ENCODE assay signal across 2 fruit fly cellular contexts in the genomic region with DNA sequence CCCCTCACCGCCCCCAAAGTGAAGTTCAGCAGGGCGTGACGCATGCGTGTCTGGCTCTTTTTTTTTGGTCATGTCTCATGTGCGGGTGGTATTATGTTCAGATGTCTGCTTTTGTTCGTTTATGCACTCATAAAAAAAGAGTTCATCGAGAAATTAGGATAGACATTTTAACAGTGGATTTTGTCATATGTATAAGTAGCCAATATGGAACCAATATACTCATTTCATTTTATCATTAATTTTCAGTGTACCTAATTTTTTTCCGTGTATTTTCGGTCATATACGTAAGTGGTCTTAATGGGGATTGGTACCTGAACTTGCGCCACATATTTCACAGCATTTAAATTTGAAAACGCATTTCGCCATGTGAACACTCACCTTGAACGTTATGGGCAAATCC.
A peak's percentile ranks its signal among the peaks of the same experiment; 100 is the strongest.
TF ChIP-seq lines count a peak whose summit lies in the region.

No protein-coding gene starts in this region.

TF ChIP-seq in whole organism, embryonic, 481 proteins besides CTCF, POLR2A, EP300 and RAD21 (continued from another document and continues in another):
- peak; percentile 27 for TF ChIP-seq eyg (GFP tag; optimal IDR thresholded peaks at IDR 0.05; lab: Kevin White, UChicago)
- TF ChIP-seq Hr51 (GFP tag; optimal IDR thresholded peaks at IDR 0.05; lab: Kevin White, UChicago), result peak in 1 of 2 experiments; percentile 60
- no peak for TF ChIP-seq ham (GFP tag; IDR thresholded peaks at IDR 0.05; lab: Robert Waterston, UW)
- no peak for TF ChIP-seq CG15479 (GFP tag; optimal IDR thresholded peaks at IDR 0.05; lab: Kevin White, UChicago)
- TF ChIP-seq her (GFP tag; optimal IDR thresholded peaks at IDR 0.05; lab: Kevin White, UChicago), result no peak
- TF ChIP-seq Dip3 (GFP tag; optimal IDR thresholded peaks at IDR 0.05; lab: Kevin White, UChicago), result no peak
- TF ChIP-seq CG13775 (GFP tag; optimal IDR thresholded peaks at IDR 0.05; lab: Kevin White, UChicago), result peak; percentile 16
- TF ChIP-seq CG16815 (GFP tag; optimal IDR thresholded peaks at IDR 0.05; lab: Kevin White, UChicago), result peak; percentile 6
- no peak for TF ChIP-seq zfh2 (GFP tag; optimal IDR thresholded peaks at IDR 0.05; lab: Kevin White, UChicago)
- no peak for TF ChIP-seq CG12744 (GFP tag; optimal IDR thresholded peaks at IDR 0.05; lab: Kevin White, UChicago)
- TF ChIP-seq cas (GFP tag; IDR thresholded peaks at IDR 0.05; lab: Robert Waterston, UW), result no peak
- peak in 1 of 2 experiments; percentile 83 for TF ChIP-seq eve (GFP tag; optimal IDR thresholded peaks at IDR 0.05; lab: Kevin White, UChicago)
- TF ChIP-seq Hr3 (GFP tag; optimal IDR thresholded peaks at IDR 0.05; lab: Kevin White, UChicago), result peak; percentile 45
- peak; percentile 65 for TF ChIP-seq CG4730 (GFP tag; IDR thresholded peaks at IDR 0.05; lab: Robert Waterston, UW)
- TF ChIP-seq unc-4 (GFP tag; IDR thresholded peaks at IDR 0.05; lab: Robert Waterston, UW; ENCODE audit: partially characterized antibody), result no peak
- no peak for TF ChIP-seq tna (GFP tag; IDR thresholded peaks at IDR 0.05; lab: Robert Waterston, UW; ENCODE audit: partially characterized antibody)
- peak; percentile 30 for TF ChIP-seq CG8924 (tag; optimal IDR thresholded peaks at IDR 0.05; lab: Kevin White, UChicago)
- TF ChIP-seq CG10321 (GFP tag; IDR thresholded peaks at IDR 0.05; lab: Robert Waterston, UW), result no peak
- TF ChIP-seq cato (GFP tag; optimal IDR thresholded peaks at IDR 0.05; lab: Kevin White, UChicago; ENCODE audit: borderline replicate concordance), result no peak
- TF ChIP-seq fu2 (GFP tag; optimal IDR thresholded peaks at IDR 0.05; lab: Kevin White, UChicago), result no peak
- peak; percentile 55 for TF ChIP-seq CG14441 (GFP tag; IDR thresholded peaks at IDR 0.05; lab: Robert Waterston, UW)
- peak; percentile 17 for TF ChIP-seq CG12155 (GFP tag; optimal IDR thresholded peaks at IDR 0.05; lab: Kevin White, UChicago)
- no peak for TF ChIP-seq CG4854 (GFP tag; optimal IDR thresholded peaks at IDR 0.05; lab: Kevin White, UChicago)
- TF ChIP-seq PHDP (tag; optimal IDR thresholded peaks at IDR 0.05; lab: Kevin White, UChicago), result no peak
- TF ChIP-seq yki (optimal IDR thresholded peaks at IDR 0.05; lab: Kevin White, UChicago), result no peak
- peak; percentile 53 for TF ChIP-seq CG7556 (GFP tag; optimal IDR thresholded peaks at IDR 0.05; lab: Kevin White, UChicago)
- no peak for TF ChIP-seq CG13296 (GFP tag; optimal IDR thresholded peaks at IDR 0.05; lab: Kevin White, UChicago)
- no peak for TF ChIP-seq sug (tag; optimal IDR thresholded peaks at IDR 0.05; lab: Kevin White, UChicago)
- TF ChIP-seq vfl (GFP tag; optimal IDR thresholded peaks at IDR 0.05; lab: Kevin White, UChicago), result no peak
- no peak for TF ChIP-seq CG16813 (GFP tag; IDR thresholded peaks at IDR 0.05; lab: Robert Waterston, UW; ENCODE audit: partially characterized antibody)
- TF ChIP-seq CG6854 (GFP tag; optimal IDR thresholded peaks at IDR 0.05; lab: Kevin White, UChicago), result peak; percentile 17
- no peak for TF ChIP-seq pros (GFP tag; optimal IDR thresholded peaks at IDR 0.05; lab: Kevin White, UChicago)
- no peak for TF ChIP-seq amos (GFP tag; IDR thresholded peaks at IDR 0.05; lab: Robert Waterston, UW; ENCODE audit: partially characterized antibody)
- no peak for TF ChIP-seq grn (GFP tag; optimal IDR thresholded peaks at IDR 0.05; lab: Kevin White, UChicago)
- TF ChIP-seq CG11560 (tag; IDR thresholded peaks at IDR 0.05; lab: Robert Waterston, UW), result 0 out of 3 replicates have a peak, but pooled peaks have one; percentile 7
- no peak for TF ChIP-seq Hand (GFP tag; optimal IDR thresholded peaks at IDR 0.05; lab: Kevin White, UChicago)
- no peak for TF ChIP-seq Jarid2 (GFP tag; optimal IDR thresholded peaks at IDR 0.05; lab: Kevin White, UChicago)
- TF ChIP-seq pb (GFP tag; optimal IDR thresholded peaks at IDR 0.05; lab: Kevin White, UChicago), result peak; percentile 8
- TF ChIP-seq stwl (tag; optimal IDR thresholded peaks at IDR 0.05; lab: Kevin White, UChicago), result no peak
- TF ChIP-seq CG42726 (GFP tag; IDR thresholded peaks at IDR 0.05; lab: Robert Waterston, UW; ENCODE audit: partially characterized antibody), result no peak
- TF ChIP-seq corto (GFP tag; optimal IDR thresholded peaks at IDR 0.05; lab: Kevin White, UChicago), result no peak
- TF ChIP-seq tgo (GFP tag; IDR thresholded peaks at IDR 0.05; lab: Robert Waterston, UW), result peak; percentile 72
- TF ChIP-seq aop (GFP tag; IDR thresholded peaks at IDR 0.05; lab: Robert Waterston, UW), result no peak
- TF ChIP-seq cg (GFP tag; optimal IDR thresholded peaks at IDR 0.05; lab: Kevin White, UChicago), result no peak
- TF ChIP-seq nerfin-1 (tag; optimal IDR thresholded peaks at IDR 0.05; lab: Kevin White, UChicago), result peak; percentile 50
- no peak for TF ChIP-seq CG9876 (GFP tag; optimal IDR thresholded peaks at IDR 0.05; lab: Kevin White, UChicago)
- TF ChIP-seq CG13624 (GFP tag; optimal IDR thresholded peaks at IDR 0.05; lab: Kevin White, UChicago), result peak; percentile 35
- peak; percentile 61 for TF ChIP-seq gcm (GFP tag; optimal IDR thresholded peaks at IDR 0.05; lab: Kevin White, UChicago)
- TF ChIP-seq CG10366 (GFP tag; IDR thresholded peaks at IDR 0.05; lab: Robert Waterston, UW), result peak; percentile 74
- TF ChIP-seq CG4820 (GFP tag; optimal IDR thresholded peaks at IDR 0.05; lab: Kevin White, UChicago), result peak; percentile 62
- TF ChIP-seq scrt (GFP tag; optimal IDR thresholded peaks at IDR 0.05; lab: Kevin White, UChicago), result peak; percentile 23
- peak; percentile 25 for TF ChIP-seq org-1 (GFP tag; optimal IDR thresholded peaks at IDR 0.05; lab: Kevin White, UChicago)
- peak; percentile 77 for TF ChIP-seq CG17328 (GFP tag; IDR thresholded peaks at IDR 0.05; lab: Robert Waterston, UW)
- no peak for TF ChIP-seq bigmax (GFP tag; optimal IDR thresholded peaks at IDR 0.05; lab: Kevin White, UChicago)
- peak; percentile 46 for TF ChIP-seq CG10267 (tag; optimal IDR thresholded peaks at IDR 0.05; lab: Kevin White, UChicago)
- no peak for TF ChIP-seq twi (tag; optimal IDR thresholded peaks at IDR 0.05; lab: Kevin White, UChicago)
- TF ChIP-seq CG14965 (GFP tag; optimal IDR thresholded peaks at IDR 0.05; lab: Kevin White, UChicago; ENCODE audit: borderline replicate concordance), result peak; percentile 31
- 0 out of 2 replicates have a peak, but pooled peaks have one; percentile 29 for TF ChIP-seq CG4404 (GFP tag; IDR thresholded peaks at IDR 0.05; lab: Robert Waterston, UW)
- peak; percentile 20; the same call in 1 of the 2 replicates for TF ChIP-seq CG4360 (GFP tag; IDR thresholded peaks at IDR 0.05; lab: Robert Waterston, UW)
- peak; percentile 58 for TF ChIP-seq HHEX (GFP tag; optimal IDR thresholded peaks at IDR 0.05; lab: Kevin White, UChicago)
- TF ChIP-seq CG17186 (GFP tag; optimal IDR thresholded peaks at IDR 0.05; lab: Kevin White, UChicago), result no peak
- TF ChIP-seq CG7745 (tag; optimal IDR thresholded peaks at IDR 0.05; lab: Kevin White, UChicago), result no peak
- TF ChIP-seq Fer3 (tag; optimal IDR thresholded peaks at IDR 0.05; lab: Kevin White, UChicago), result peak; percentile 64

TF ChIP-seq in whole organism, prepupa, 60 proteins besides CTCF, POLR2A, EP300 and RAD21 (continued from another document):
- peak; percentile 35 for TF ChIP-seq Ets21C (GFP tag; optimal IDR thresholded peaks at IDR 0.05; lab: Kevin White, UChicago)
- peak; percentile 72 for TF ChIP-seq CG8119 (GFP tag; IDR thresholded peaks at IDR 0.05; lab: Robert Waterston, UW)
- no peak for TF ChIP-seq fd85E (GFP tag; optimal IDR thresholded peaks at IDR 0.05; lab: Kevin White, UChicago)
- TF ChIP-seq Hr39 (GFP tag; optimal IDR thresholded peaks at IDR 0.05; lab: Kevin White, UChicago), result peak; percentile 59
- TF ChIP-seq Met (GFP tag; optimal IDR thresholded peaks at IDR 0.05; lab: Kevin White, UChicago), result peak; percentile 62
- TF ChIP-seq Lpt (GFP tag; optimal IDR thresholded peaks at IDR 0.05; lab: Kevin White, UChicago), result no peak
- peak; percentile 57 for TF ChIP-seq CG6792 (GFP tag; optimal IDR thresholded peaks at IDR 0.05; lab: Kevin White, UChicago)
- no peak for TF ChIP-seq salr (GFP tag; optimal IDR thresholded peaks at IDR 0.05; lab: Kevin White, UChicago)
- no peak for TF ChIP-seq CG16779 (tag; optimal IDR thresholded peaks at IDR 0.05; lab: Kevin White, UChicago)
- no peak for TF ChIP-seq CG3032 (tag; optimal IDR thresholded peaks at IDR 0.05; lab: Kevin White, UChicago)
- peak; percentile 12 for TF ChIP-seq Blimp-1 (GFP tag; optimal IDR thresholded peaks at IDR 0.05; lab: Kevin White, UChicago)
- TF ChIP-seq fd59A (GFP tag; optimal IDR thresholded peaks at IDR 0.05; lab: Kevin White, UChicago), result no peak
- TF ChIP-seq CG4318 (GFP tag; optimal IDR thresholded peaks at IDR 0.05; lab: Kevin White, UChicago), result no peak
- peak; percentile 67 for TF ChIP-seq lz (GFP tag; optimal IDR thresholded peaks at IDR 0.05; lab: Kevin White, UChicago)
- TF ChIP-seq CG11902 (GFP tag; optimal IDR thresholded peaks at IDR 0.05; lab: Kevin White, UChicago), result peak; percentile 43
- TF ChIP-seq CG9139 (GFP tag; optimal IDR thresholded peaks at IDR 0.05; lab: Kevin White, UChicago), result no peak
- no peak for TF ChIP-seq CG10669 (GFP tag; optimal IDR thresholded peaks at IDR 0.05; lab: Kevin White, UChicago)
- no peak for TF ChIP-seq CG11294 (GFP tag; IDR thresholded peaks at IDR 0.05; lab: Robert Waterston, UW)
- TF ChIP-seq esn (GFP tag; optimal IDR thresholded peaks at IDR 0.05; lab: Kevin White, UChicago), result peak; percentile 71
- no peak for TF ChIP-seq CG6163 (GFP tag; IDR thresholded peaks at IDR 0.05; lab: Robert Waterston, UW)
- TF ChIP-seq CG11762 (GFP tag; optimal IDR thresholded peaks at IDR 0.05; lab: Kevin White, UChicago; ENCODE audit: insufficient read depth), result peak; percentile 14
- TF ChIP-seq achi (GFP tag; optimal IDR thresholded peaks at IDR 0.05; lab: Kevin White, UChicago), result peak; percentile 37
- no peak for TF ChIP-seq CG8632 (GFP tag; optimal IDR thresholded peaks at IDR 0.05; lab: Kevin White, UChicago)
- no peak for TF ChIP-seq Eip75B (GFP tag; optimal IDR thresholded peaks at IDR 0.05; lab: Kevin White, UChicago)
- TF ChIP-seq CG34406 (GFP tag; optimal IDR thresholded peaks at IDR 0.05; lab: Kevin White, UChicago), result peak; percentile 47
- TF ChIP-seq fkh (GFP tag; optimal IDR thresholded peaks at IDR 0.05; lab: Kevin White, UChicago), result no peak
- TF ChIP-seq CG32006 (GFP tag; optimal IDR thresholded peaks at IDR 0.05; lab: Kevin White, UChicago), result peak; percentile 43
- TF ChIP-seq Sox15 (GFP tag; optimal IDR thresholded peaks at IDR 0.05; lab: Kevin White, UChicago), result no peak
- peak; percentile 64 for TF ChIP-seq CG3919 (GFP tag; optimal IDR thresholded peaks at IDR 0.05; lab: Kevin White, UChicago)
- peak; percentile 33 for TF ChIP-seq pdm3 (GFP tag; optimal IDR thresholded peaks at IDR 0.05; lab: Kevin White, UChicago)
- peak; percentile 33 for TF ChIP-seq CG10631 (GFP tag; optimal IDR thresholded peaks at IDR 0.05; lab: Kevin White, UChicago)
- TF ChIP-seq Hr38 (GFP tag; optimal IDR thresholded peaks at IDR 0.05; lab: Kevin White, UChicago), result no peak
- no peak for TF ChIP-seq Eip93F (GFP tag; optimal IDR thresholded peaks at IDR 0.05; lab: Kevin White, UChicago)
- TF ChIP-seq Gug (GFP tag; IDR thresholded peaks at IDR 0.05; lab: Robert Waterston, UW), result no peak
- TF ChIP-seq spab (GFP tag; optimal IDR thresholded peaks at IDR 0.05; lab: Kevin White, UChicago), result no peak
- TF ChIP-seq Sox102F (GFP tag; optimal IDR thresholded peaks at IDR 0.05; lab: Kevin White, UChicago), result peak; percentile 69
- peak; percentile 69 for TF ChIP-seq Eip78C (GFP tag; lab: Kevin White, UChicago)
- no peak for TF ChIP-seq dac (GFP tag; optimal IDR thresholded peaks at IDR 0.05; lab: Kevin White, UChicago)
